Fruit fly (Drosophila melanogaster): ENCODE data around the gene beta4GalT7.

DNA sequence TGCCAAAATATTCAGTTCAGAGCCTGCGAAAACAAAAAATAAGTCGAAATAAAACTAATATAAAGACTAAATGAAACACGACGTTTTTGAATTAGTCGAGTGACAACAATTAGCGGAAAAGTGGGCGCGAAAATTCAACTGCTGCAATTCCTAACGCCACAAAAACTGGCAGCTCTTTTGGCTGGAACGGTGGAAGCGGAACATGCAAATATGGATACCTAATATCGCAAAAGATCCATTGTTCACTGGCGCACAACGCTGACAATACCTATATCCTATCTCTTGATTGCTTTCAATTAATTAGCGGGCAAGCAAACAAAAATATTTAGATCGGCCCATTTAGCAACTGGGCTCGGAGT lies 26.3 kb downstream of the beta4GalT7 start, which contains the start of gene CG11791:
- TF ChIP-seq fd96Ca (GFP tag; IDR thresholded peaks at IDR 0.05) (no peak), CG10348 (GFP tag; IDR thresholded peaks at IDR 0.05) (no peak), Pif1B (GFP tag; optimal IDR thresholded peaks at IDR 0.05) (no peak), EcR (GFP tag; optimal IDR thresholded peaks at IDR 0.05) (no peak), CG8159 (tag; optimal IDR thresholded peaks at IDR 0.05) (no peak), CG17806 (tag; optimal IDR thresholded peaks at IDR 0.05) (no peak), CG15710 (tag; optimal IDR thresholded peaks at IDR 0.05) (no peak)
